Fruit fly (Drosophila melanogaster) whole organism, embryonic: ENCODE measurements around the gene Sec23.
A peak's percentile ranks its signal among the peaks of the same experiment; 100 is the strongest.

Source experiments
- CG12155 ChIP-seq: fragments of 200-800 bp; sonication (Bioruptor generic); optimal IDR thresholded peaks from 3 replicates; lab custom pipeline; 2016; ENCODE audit warnings: missing biosample characterization, missing genetic modification characterization
- CG13775 ChIP-seq: fragments of 200-800 bp; sonication (Bioruptor generic); optimal IDR thresholded peaks from 3 replicates; lab custom pipeline; 2017; ENCODE audit warnings: missing biosample characterization, mild to moderate bottlenecking, missing genetic modification characterization
- CG14860 ChIP-seq: fragments of 200-800 bp; sonication (Bioruptor generic); IDR thresholded peaks from 3 replicates; pipeline ENCODE4 v1.3.6; 2022; ENCODE audit warnings: missing biosample characterization, missing genetic modification characterization; ENCODE audit not compliant: partially characterized antibody
- CG15011 ChIP-seq: fragments of 200-800 bp; sonication (Bioruptor generic); optimal IDR thresholded peaks from 3 replicates; lab custom pipeline; 2018; ENCODE audit warnings: missing biosample characterization, mild to moderate bottlenecking, missing genetic modification characterization
- CG15479 ChIP-seq: fragments of 200-800 bp; sonication (Bioruptor generic); optimal IDR thresholded peaks from 3 replicates; lab custom pipeline; 2019; ENCODE audit warnings: missing biosample characterization, mild to moderate bottlenecking, missing genetic modification characterization, moderate library complexity
- CG2712 ChIP-seq: fragments of 200-800 bp; optimal IDR thresholded peaks from 3 replicates; lab custom pipeline; 2019; ENCODE audit warnings: missing biosample characterization, mild to moderate bottlenecking, missing genetic modification characterization, moderate library complexity
- CG2889 ChIP-seq: fragments of 200-800 bp; sonication (Bioruptor generic); IDR thresholded peaks from 3 replicates; pipeline ENCODE4 v1.3.6; 2022; ENCODE audit warnings: missing biosample characterization, missing genetic modification characterization
- CG32767 ChIP-seq: fragments of 200-800 bp; sonication (Bioruptor generic); IDR thresholded peaks from 2 replicates; pipeline ENCODE4 v1.3.6; 2022; ENCODE audit warnings: missing biosample characterization, missing genetic modification characterization
- CG33557 ChIP-seq: fragments of 200-800 bp; sonication (Bioruptor generic); optimal IDR thresholded peaks from 2 replicates; lab custom pipeline; 2019; ENCODE audit warnings: missing biosample characterization, mild to moderate bottlenecking, missing genetic modification characterization, moderate library complexity
- CG34376 ChIP-seq: fragments of 200-800 bp; sonication (Bioruptor generic); optimal IDR thresholded peaks from 2 replicates; lab custom pipeline; 2018; ENCODE audit warnings: missing biosample characterization, mild to moderate bottlenecking, missing genetic modification characterization
- CG3838 ChIP-seq: fragments of 200-800 bp; sonication (Bioruptor generic); optimal IDR thresholded peaks from 3 replicates; lab custom pipeline; 2016; ENCODE audit warnings: missing biosample characterization, missing genetic modification characterization
- CG3995 ChIP-seq: fragments of 200-800 bp; sonication (Bioruptor generic); optimal IDR thresholded peaks from 3 replicates; lab custom pipeline; 2016; ENCODE audit warnings: missing biosample characterization, missing genetic modification characterization
- CG4617 ChIP-seq: fragments of 200-800 bp; sonication (Bioruptor generic); optimal IDR thresholded peaks from 3 replicates; lab custom pipeline; 2016; ENCODE audit warnings: missing biosample characterization, missing genetic modification characterization, borderline replicate concordance
- CG7271 ChIP-seq: fragments of 200-800 bp; sonication (Bioruptor generic); optimal IDR thresholded peaks from 2 replicates; lab custom pipeline; 2018; ENCODE audit warnings: missing biosample characterization, mild to moderate bottlenecking, missing genetic modification characterization, moderate library complexity
- CG9609 ChIP-seq: fragments of 200-800 bp; sonication (Bioruptor generic); optimal IDR thresholded peaks from 3 replicates; lab custom pipeline; 2016; ENCODE audit warnings: missing biosample characterization, missing genetic modification characterization
- CoRest ChIP-seq: fragments of 200-800 bp; sonication (Bioruptor generic); optimal IDR thresholded peaks from 3 replicates; lab custom pipeline; 2018; ENCODE audit warnings: missing biosample characterization, mild to moderate bottlenecking, missing genetic modification characterization, moderate library complexity
- D19B ChIP-seq: fragments of 200-800 bp; sonication (Bioruptor generic); optimal IDR thresholded peaks from 2 replicates; lab custom pipeline; 2017; ENCODE audit warnings: missing biosample characterization, mild to moderate bottlenecking, missing genetic modification characterization
- Dip2 ChIP-seq: fragments of 200-800 bp; sonication (Bioruptor generic); IDR thresholded peaks from 2 replicates; pipeline ENCODE4 v1.3.6; 2022; ENCODE audit warnings: missing biosample characterization, missing genetic modification characterization
- Dref ChIP-seq: fragments of 200-800 bp; sonication (Bioruptor generic); IDR thresholded peaks from 2 replicates; pipeline ENCODE4 v1.3.6; 2022; ENCODE audit warnings: missing biosample characterization, missing genetic modification characterization
- HmgZ ChIP-seq: fragments of 200-800 bp; sonication (Bioruptor generic); optimal IDR thresholded peaks from 2 replicates; lab custom pipeline; 2018; ENCODE audit warnings: missing biosample characterization, mild to moderate bottlenecking, missing genetic modification characterization
- Kr ChIP-seq: fragments of 200-800 bp; sonication (Bioruptor generic); optimal IDR thresholded peaks from 2 replicates; lab custom pipeline; 2017; ENCODE audit warnings: missing biosample characterization, mild to moderate bottlenecking, missing genetic modification characterization
- NfI ChIP-seq: fragments of 200-800 bp; sonication (Bioruptor generic); optimal IDR thresholded peaks from 3 replicates; lab custom pipeline; 2018; ENCODE audit warnings: missing biosample characterization, mild to moderate bottlenecking, missing genetic modification characterization, moderate library complexity
- Pdp1 ChIP-seq, 2 experiments: fragments of 200-800 bp; sonication (Bioruptor generic); optimal IDR thresholded peaks; 3 replicates each; lab custom pipeline; 2016; ENCODE audit warnings: missing biosample characterization in 2 of 2, missing genetic modification characterization in 2 of 2, mild to moderate bottlenecking in 1 of 2, moderate library complexity in 1 of 2
- Ravus ChIP-seq: fragments of 200-800 bp; sonication (Bioruptor generic); IDR thresholded peaks from 2 replicates; pipeline ENCODE4 v1.3.6; 2022; ENCODE audit warnings: missing biosample characterization, missing genetic modification characterization
- Scr ChIP-seq: fragments of 200-800 bp; sonication (Bioruptor generic); IDR thresholded peaks from 2 replicates; pipeline ENCODE4 v1.3.6; 2022; ENCODE audit warnings: missing biosample characterization, missing genetic modification characterization; ENCODE audit not compliant: partially characterized antibody
- Sox100B ChIP-seq: fragments of 200-800 bp; sonication (Bioruptor generic); optimal IDR thresholded peaks from 3 replicates; lab custom pipeline; 2018; ENCODE audit warnings: missing biosample characterization, mild to moderate bottlenecking, missing genetic modification characterization
- TFAM ChIP-seq: fragments of 200-800 bp; sonication (Bioruptor generic); optimal IDR thresholded peaks from 2 replicates; lab custom pipeline; 2017; ENCODE audit warnings: missing biosample characterization, missing genetic modification characterization, inconsistent platforms
- bowl ChIP-seq: fragments of 200-800 bp; sonication (Bioruptor generic); IDR thresholded peaks from 2 replicates; pipeline ENCODE4 v1.3.6; 2022; ENCODE audit warnings: missing biosample characterization, missing genetic modification characterization
- cad ChIP-seq: fragments of >200 bp; optimal IDR thresholded peaks from 2 replicates; lab custom pipeline; 2017; ENCODE audit warnings: missing biosample characterization, missing genetic modification characterization
- crp ChIP-seq, 2 experiments: fragments of 200-800 bp; sonication (Bioruptor generic); optimal IDR thresholded peaks; 2 replicates in 1 of 2; 3 replicates in 1 of 2; lab custom pipeline; 2017; ENCODE audit warnings: missing biosample characterization in 2 of 2, missing genetic modification characterization in 2 of 2, mild to moderate bottlenecking in 1 of 2, moderate library complexity in 1 of 2
- cwo ChIP-seq: fragments of 200-800 bp; sonication (Bioruptor generic); optimal IDR thresholded peaks from 3 replicates; lab custom pipeline; 2017; ENCODE audit warnings: missing biosample characterization, missing genetic modification characterization, mild to moderate bottlenecking, moderate library complexity, missing genetic modification reagents
- gro ChIP-seq: fragments of 200-800 bp; sonication (Bioruptor generic); optimal IDR thresholded peaks from 2 replicates; lab custom pipeline; 2016; ENCODE audit warnings: missing biosample characterization, missing genetic modification characterization
- klu ChIP-seq: fragments of 200-800 bp; sonication (Bioruptor generic); IDR thresholded peaks from 2 replicates; pipeline ENCODE4 v1.3.6; 2022; ENCODE audit warnings: missing biosample characterization, missing genetic modification characterization
- lola ChIP-seq, 3 experiments: fragments of >200 bp in 2 of 3; fragments of 200-800 bp in 1 of 3; sonication (Bioruptor generic) in 1 of 3; optimal IDR thresholded peaks; 2 replicates each; lab custom pipeline; 2017 to 2019; ENCODE audit warnings: missing biosample characterization in 3 of 3, missing genetic modification characterization in 3 of 3, mild to moderate bottlenecking in 1 of 3, moderate library complexity in 1 of 3
- nau ChIP-seq: fragments of 200-800 bp; sonication (Bioruptor generic); optimal IDR thresholded peaks from 3 replicates; lab custom pipeline; 2017; ENCODE audit warnings: missing biosample characterization, mild to moderate bottlenecking, missing genetic modification characterization, missing genetic modification reagents
- onecut ChIP-seq: fragments of 200-800 bp; sonication (Bioruptor generic); IDR thresholded peaks from 2 replicates; pipeline ENCODE4 v1.3.6; 2022; ENCODE audit warnings: missing biosample characterization, missing genetic modification characterization
- otp ChIP-seq: fragments of 200-800 bp; sonication (Bioruptor generic); IDR thresholded peaks from 3 replicates; pipeline ENCODE4, ENCODE4 v1.3.6; 2022; ENCODE audit warnings: missing biosample characterization, missing genetic modification characterization
- p53 ChIP-seq: fragments of 200-800 bp; sonication (Bioruptor generic); optimal IDR thresholded peaks from 2 replicates; lab custom pipeline; 2016; ENCODE audit warnings: missing biosample characterization, missing genetic modification characterization
- pho ChIP-seq: fragments of 200-800 bp; sonication (Bioruptor generic); optimal IDR thresholded peaks from 2 replicates; lab custom pipeline; 2016; ENCODE audit warnings: missing biosample characterization, missing genetic modification characterization
- slou ChIP-seq: fragments of 200-800 bp; sonication (Bioruptor generic); optimal IDR thresholded peaks from 3 replicates; lab custom pipeline; 2016; ENCODE audit warnings: missing biosample characterization, missing genetic modification characterization
- so ChIP-seq: fragments of 200-800 bp; sonication (Bioruptor generic); IDR thresholded peaks from 3 replicates; pipeline ENCODE4 v1.3.6; 2022; ENCODE audit warnings: missing biosample characterization, missing genetic modification characterization
- tin ChIP-seq: fragments of 200-800 bp; sonication (Bioruptor generic); optimal IDR thresholded peaks from 3 replicates; lab custom pipeline; 2016; ENCODE audit warnings: missing biosample characterization, missing genetic modification characterization
- trh ChIP-seq: fragments of 200-800 bp; sonication (Bioruptor generic); optimal IDR thresholded peaks from 2 replicates; lab custom pipeline; 2016; ENCODE audit warnings: missing biosample characterization, missing genetic modification characterization
- tx ChIP-seq: fragments of 200-800 bp; sonication (Bioruptor generic); optimal IDR thresholded peaks from 2 replicates; lab custom pipeline; 2016; ENCODE audit warnings: missing biosample characterization, missing genetic modification characterization
- unc-4 ChIP-seq: fragments of 200-800 bp; sonication (Bioruptor generic); IDR thresholded peaks from 2 replicates; pipeline ENCODE4 v1.3.6; 2022; ENCODE audit warnings: missing biosample characterization, missing genetic modification characterization; ENCODE audit not compliant: partially characterized antibody
- yki ChIP-seq: fragments of >200 bp; optimal IDR thresholded peaks from 3 replicates; lab custom pipeline; 2018
- z ChIP-seq: fragments of 200-800 bp; sonication (Bioruptor generic); IDR thresholded peaks from 3 replicates; pipeline ENCODE4 v1.3.6; 2022; ENCODE audit warnings: missing biosample characterization, missing genetic modification characterization
- zen2 ChIP-seq: fragments of 200-800 bp; sonication (Bioruptor generic); IDR thresholded peaks from 3 replicates; pipeline ENCODE4 v1.3.6; 2022; ENCODE audit warnings: missing biosample characterization, missing genetic modification characterization; ENCODE audit not compliant: partially characterized antibody

The Sec23 gene

dm6 chr3R:5648569-5649476 lies at the start of gene Sec23, which contains the start of gene MTA1-like (continued):
- peak; percentile 57 for TF ChIP-seq tin (GFP tag; lab: Kevin White, UChicago)
- no peak for TF ChIP-seq TFAM (GFP tag; lab: Kevin White, UChicago)
- TF ChIP-seq zen2 (GFP tag; lab: Robert Waterston, UW): peak; percentile 85; the same call in 2 of the 3 replicates
- no peak for TF ChIP-seq CG2889 (GFP tag; lab: Robert Waterston, UW)
- TF ChIP-seq NfI (GFP tag; lab: Kevin White, UChicago): peak; percentile 33
- TF ChIP-seq CoRest (tag; lab: Kevin White, UChicago): peak; percentile 78
- TF ChIP-seq klu (GFP tag; lab: Robert Waterston, UW): no peak
- no peak for TF ChIP-seq CG15011 (GFP tag; lab: Kevin White, UChicago)
- TF ChIP-seq Dip2: no peak
- TF ChIP-seq nau (GFP tag; lab: Kevin White, UChicago): no peak
- TF ChIP-seq HmgZ (tag; lab: Kevin White, UChicago): peak; percentile 26
- peak; percentile 43 for TF ChIP-seq slou (GFP tag; lab: Kevin White, UChicago)
- TF ChIP-seq CG15479 (GFP tag; lab: Kevin White, UChicago): no peak
- 0 out of 2 replicates have a peak, but pooled peaks have one; percentile 4 for TF ChIP-seq onecut (GFP tag; lab: Robert Waterston, UW)
- no peak for TF ChIP-seq z (GFP tag; lab: Robert Waterston, UW)
- TF ChIP-seq CG12155 (GFP tag; lab: Kevin White, UChicago): peak; percentile 33
- TF ChIP-seq lola (GFP tag; optimal IDR thresholded peaks at IDR 0.05; lab: Kevin White, UChicago): peak in 1 of 3 experiments; percentile 61
- TF ChIP-seq Dref: peak; percentile 82
- TF ChIP-seq CG14860 (GFP tag; lab: Robert Waterston, UW): peak; percentile 95
- no peak for TF ChIP-seq gro (GFP tag; lab: Kevin White, UChicago)
- TF ChIP-seq tx (GFP tag; lab: Kevin White, UChicago): peak; percentile 14
- TF ChIP-seq crp (GFP tag; optimal IDR thresholded peaks at IDR 0.05; lab: Kevin White, UChicago): peak in 1 of 2 experiments; percentile 81
- TF ChIP-seq D19B (GFP tag; lab: Kevin White, UChicago): peak; percentile 18
- peak; percentile 48 for TF ChIP-seq CG33557 (GFP tag; lab: Kevin White, UChicago)
- TF ChIP-seq CG9609: peak; percentile 22
- no peak for TF ChIP-seq cad (GFP tag; lab: Kevin White, UChicago)
- no peak for TF ChIP-seq otp
- no peak for TF ChIP-seq yki (lab: Kevin White, UChicago)
- TF ChIP-seq so (GFP tag; lab: Robert Waterston, UW): no peak
- no peak; the same call in 1 of the 2 replicates for TF ChIP-seq CG32767 (GFP tag; lab: Robert Waterston, UW)
- TF ChIP-seq CG2712 (tag; lab: Kevin White, UChicago): peak; percentile 69
- no peak for TF ChIP-seq cwo (GFP tag; lab: Kevin White, UChicago)
- TF ChIP-seq pho (GFP tag; lab: Kevin White, UChicago): peak; percentile 37
- no peak for TF ChIP-seq p53 (GFP tag; lab: Kevin White, UChicago)
- TF ChIP-seq Sox100B (GFP tag; lab: Kevin White, UChicago): peak; percentile 67
- peak; percentile 46 for TF ChIP-seq CG34376 (GFP tag; lab: Kevin White, UChicago)
- no peak for TF ChIP-seq bowl (GFP tag; lab: Robert Waterston, UW)
- TF ChIP-seq CG4617 (GFP tag; lab: Kevin White, UChicago): no peak
- TF ChIP-seq Scr (GFP tag; lab: Robert Waterston, UW): peak; percentile 98
- TF ChIP-seq trh (GFP tag; lab: Kevin White, UChicago): peak; percentile 8
- no peak for TF ChIP-seq Ravus (GFP tag; lab: Robert Waterston, UW)
- peak; percentile 21 for TF ChIP-seq Kr (GFP tag; lab: Kevin White, UChicago)
- TF ChIP-seq Pdp1 (GFP tag; optimal IDR thresholded peaks at IDR 0.05; lab: Kevin White, UChicago): peak in 1 of 2 experiments; percentile 22
- no peak for TF ChIP-seq CG3995 (GFP tag; lab: Kevin White, UChicago)
- no peak for TF ChIP-seq CG7271 (tag; lab: Kevin White, UChicago)
- TF ChIP-seq CG13775 (GFP tag; lab: Kevin White, UChicago): peak; percentile 81
- peak; percentile 92 for TF ChIP-seq unc-4 (GFP tag; lab: Robert Waterston, UW)
- TF ChIP-seq CG3838 (GFP tag; lab: Kevin White, UChicago): no peak
